Worm (Caenorhabditis elegans): ENCODE data around the gene htp-1.

ce11 chrIV:5353364-5353763, 38.0 kb downstream of the htp-1 start, which contains the start of gene Y4C6B.7:
- TF ChIP-seq W03F9.2 (tag; optimal IDR thresholded peaks at IDR 0.05), result no peak
- no peak for TF ChIP-seq dao-5 (tag; optimal IDR thresholded peaks at IDR 0.05)
